Fruit fly (Drosophila melanogaster): Measurements from ENCODE around the gene Gp93.

Gp93 gene

dm6 chr3R:27916355-27917019, 32.0 kb upstream of the Gp93 start, which contains the start of the genes CG5003 and mRpS22 (continued):
- no peak; the same call in 1 of the 2 replicates for TF ChIP-seq CG11294 (GFP tag; IDR thresholded peaks at IDR 0.05)
- peak; percentile 57 for TF ChIP-seq achi (GFP tag; optimal IDR thresholded peaks at IDR 0.05)
- TF ChIP-seq Met (GFP tag; optimal IDR thresholded peaks at IDR 0.05): peak; percentile 60
- no peak for TF ChIP-seq CG9139 (GFP tag; optimal IDR thresholded peaks at IDR 0.05)
- peak; percentile 59 for TF ChIP-seq topi (GFP tag; optimal IDR thresholded peaks at IDR 0.05)
- TF ChIP-seq net (GFP tag; optimal IDR thresholded peaks at IDR 0.05): peak; percentile 39
- TF ChIP-seq eg (GFP tag; IDR thresholded peaks at IDR 0.05): 0 out of 3 replicates have a peak, but pooled peaks have one; percentile 50
- TF ChIP-seq esn (GFP tag; optimal IDR thresholded peaks at IDR 0.05): peak; percentile 74
- no peak for TF ChIP-seq spab (GFP tag; optimal IDR thresholded peaks at IDR 0.05)
- TF ChIP-seq Sox14 (GFP tag; optimal IDR thresholded peaks at IDR 0.05): peak; percentile 49
- no peak for TF ChIP-seq CG1621 (tag; optimal IDR thresholded peaks at IDR 0.05)
- TF ChIP-seq ss (GFP tag; optimal IDR thresholded peaks at IDR 0.05): peak in 1 of 2 experiments; percentile 52
- peak; percentile 11 for TF ChIP-seq Lpt (GFP tag; optimal IDR thresholded peaks at IDR 0.05)
- TF ChIP-seq fd59A (GFP tag; optimal IDR thresholded peaks at IDR 0.05): no peak
- TF ChIP-seq dsx (GFP tag; optimal IDR thresholded peaks at IDR 0.05; ENCODE audit: poor library complexity, severe bottlenecking): no peak
- TF ChIP-seq CG11902 (GFP tag; optimal IDR thresholded peaks at IDR 0.05): peak; percentile 52
- no peak for TF ChIP-seq CG6854 (GFP tag; optimal IDR thresholded peaks at IDR 0.05)
- peak; percentile 31; the same call in 1 of the 2 replicates for TF ChIP-seq Gug (GFP tag; IDR thresholded peaks at IDR 0.05)
- TF ChIP-seq CG6163 (GFP tag; IDR thresholded peaks at IDR 0.05): 0 out of 3 replicates have a peak, but pooled peaks have one; percentile 37
- TF ChIP-seq OdsH (GFP tag; optimal IDR thresholded peaks at IDR 0.05): peak; percentile 68
- TF ChIP-seq Sox15 (GFP tag; optimal IDR thresholded peaks at IDR 0.05): peak; percentile 45
- TF ChIP-seq CG34406 (GFP tag; optimal IDR thresholded peaks at IDR 0.05): peak; percentile 53
- peak; percentile 33 for TF ChIP-seq CG7368 (GFP tag; optimal IDR thresholded peaks at IDR 0.05)
- TF ChIP-seq pdm3 (GFP tag; optimal IDR thresholded peaks at IDR 0.05): peak; percentile 56
- no peak for TF ChIP-seq CG6276 (GFP tag; optimal IDR thresholded peaks at IDR 0.05)
- TF ChIP-seq CG6792 (GFP tag; optimal IDR thresholded peaks at IDR 0.05): peak; percentile 29

- TF ChIP-seq Eip78C (GFP tag) (peak; percentile 77), Eip93F (GFP tag; optimal IDR thresholded peaks at IDR 0.05) (no peak), ss (GFP tag; optimal IDR thresholded peaks at IDR 0.05) (no peak), fkh (GFP tag; optimal IDR thresholded peaks at IDR 0.05) (peak; percentile 38), CG8319 (GFP tag; optimal IDR thresholded peaks at IDR 0.05) (no peak), cyc (GFP tag; optimal IDR thresholded peaks at IDR 0.05) (peak; percentile 4), Eip75B (GFP tag; optimal IDR thresholded peaks at IDR 0.05) (no peak), CG11294 (GFP tag; IDR thresholded peaks at IDR 0.05) (no peak), Ets96B (tag; optimal IDR thresholded peaks at IDR 0.05) (no peak), acj6 (GFP tag; optimal IDR thresholded peaks at IDR 0.05) (no peak), fd59A (GFP tag; optimal IDR thresholded peaks at IDR 0.05) (no peak), net (GFP tag; optimal IDR thresholded peaks at IDR 0.05) (no peak), CG3032 (tag; optimal IDR thresholded peaks at IDR 0.05) (peak; percentile 45), achi (GFP tag; optimal IDR thresholded peaks at IDR 0.05) (peak; percentile 79), OdsH (GFP tag; optimal IDR thresholded peaks at IDR 0.05) (peak; percentile 29), CG8632 (GFP tag; optimal IDR thresholded peaks at IDR 0.05) (no peak), CG3919 (GFP tag; optimal IDR thresholded peaks at IDR 0.05) (peak; percentile 23), Met (GFP tag; optimal IDR thresholded peaks at IDR 0.05) (peak; percentile 48), CG7368 (GFP tag; optimal IDR thresholded peaks at IDR 0.05) (no peak), CG11902 (GFP tag; optimal IDR thresholded peaks at IDR 0.05) (no peak), esn (GFP tag; optimal IDR thresholded peaks at IDR 0.05) (peak; percentile 44), eg (GFP tag; IDR thresholded peaks at IDR 0.05) (0 out of 3 replicates have a peak, but pooled peaks have one; percentile 17), CG6276 (GFP tag; optimal IDR thresholded peaks at IDR 0.05) (no peak), Lpt (GFP tag; optimal IDR thresholded peaks at IDR 0.05) (no peak), Blimp-1 (GFP tag; optimal IDR thresholded peaks at IDR 0.05) (no peak), Ets21C (GFP tag; optimal IDR thresholded peaks at IDR 0.05) (no peak), topi (GFP tag; optimal IDR thresholded peaks at IDR 0.05) (peak; percentile 32), CG10669 (GFP tag; optimal IDR thresholded peaks at IDR 0.05) (no peak), CG6792 (GFP tag; optimal IDR thresholded peaks at IDR 0.05) (peak; percentile 11), CG1621 (tag; optimal IDR thresholded peaks at IDR 0.05) (no peak), fd85E (GFP tag; optimal IDR thresholded peaks at IDR 0.05) (no peak), Hr39 (GFP tag; optimal IDR thresholded peaks at IDR 0.05) (no peak), CG10631 (GFP tag; optimal IDR thresholded peaks at IDR 0.05) (peak; percentile 13), svp (GFP tag) (peak; percentile 69), vri (GFP tag; optimal IDR thresholded peaks at IDR 0.05) (no peak), Hr38 (GFP tag; optimal IDR thresholded peaks at IDR 0.05) (no peak), salr (GFP tag; optimal IDR thresholded peaks at IDR 0.05) (peak in 1 of 2 experiments; percentile 20)
Observed at dm6 chr3R:27919385-27919789, 29.1 kb upstream of the Gp93 start, which contains the start of gene Boh1. Gene Boh1 (minus strand): TSS chr3R:27919460.
